Fruit fly (Drosophila melanogaster) whole organism, embryonic: ENCODE measurements around the gene CG14082.

Experiments
- Adf1 ChIP-seq: fragments of 200-800 bp; sonication (Bioruptor generic); IDR thresholded peaks from 2 replicates; pipeline ENCODE4 v1.3.6; 2022; ENCODE audit warnings: missing biosample characterization, missing genetic modification characterization
- Aef1 ChIP-seq: fragments of 200-800 bp; sonication (Bioruptor generic); IDR thresholded peaks from 3 replicates; pipeline ENCODE4 v1.3.6; 2022; ENCODE audit warnings: missing biosample characterization, missing genetic modification characterization
- Bteb2 ChIP-seq: fragments of 200-800 bp; sonication (Bioruptor generic); optimal IDR thresholded peaks from 2 replicates; lab custom pipeline; 2016; ENCODE audit warnings: missing biosample characterization, missing genetic modification characterization
- CG10147 ChIP-seq: fragments of 200-800 bp; sonication (Bioruptor generic); optimal IDR thresholded peaks from 2 replicates; lab custom pipeline; 2019; ENCODE audit warnings: missing biosample characterization, mild to moderate bottlenecking, missing genetic modification characterization, moderate library complexity
- CG1024 ChIP-seq: fragments of 200-800 bp; sonication (Bioruptor generic); IDR thresholded peaks from 2 replicates; pipeline ENCODE4 v1.3.6; 2022; ENCODE audit warnings: missing biosample characterization, missing genetic modification characterization
- CG10431 ChIP-seq: fragments of 200-800 bp; sonication (Bioruptor generic); optimal IDR thresholded peaks from 3 replicates; lab custom pipeline; 2018; ENCODE audit warnings: missing biosample characterization, mild to moderate bottlenecking, missing genetic modification characterization
- CG12104 ChIP-seq: fragments of 200-800 bp; sonication (Bioruptor generic); optimal IDR thresholded peaks from 3 replicates; lab custom pipeline; 2016; ENCODE audit warnings: missing biosample characterization, missing genetic modification characterization
- CG13296 ChIP-seq: fragments of 200-800 bp; sonication (Bioruptor generic); optimal IDR thresholded peaks from 3 replicates; lab custom pipeline; 2018; ENCODE audit warnings: missing biosample characterization, mild to moderate bottlenecking, missing genetic modification characterization
- CG13775 ChIP-seq: fragments of 200-800 bp; sonication (Bioruptor generic); optimal IDR thresholded peaks from 3 replicates; lab custom pipeline; 2017; ENCODE audit warnings: missing biosample characterization, mild to moderate bottlenecking, missing genetic modification characterization
- CG13894 ChIP-seq: fragments of 200-800 bp; sonication (Bioruptor generic); optimal IDR thresholded peaks from 3 replicates; lab custom pipeline; 2018; ENCODE audit warnings: missing biosample characterization, mild to moderate bottlenecking, missing genetic modification characterization, moderate library complexity
- CG15601 ChIP-seq: fragments of 200-800 bp; sonication (Bioruptor generic); optimal IDR thresholded peaks from 3 replicates; lab custom pipeline; 2019; ENCODE audit warnings: missing biosample characterization, mild to moderate bottlenecking, missing genetic modification characterization, moderate library complexity
- CG2129 ChIP-seq: fragments of 200-800 bp; sonication (Bioruptor generic); IDR thresholded peaks from 2 replicates; pipeline ENCODE4 v1.3.6; 2022; ENCODE audit warnings: missing biosample characterization, missing genetic modification characterization; ENCODE audit not compliant: partially characterized antibody
- CG2202 ChIP-seq: fragments of 200-800 bp; sonication (Bioruptor generic); optimal IDR thresholded peaks from 2 replicates; lab custom pipeline; 2018; ENCODE audit warnings: missing biosample characterization, mild to moderate bottlenecking, missing genetic modification characterization
- CG43689 ChIP-seq: fragments of 200-800 bp; sonication (Bioruptor generic); IDR thresholded peaks from 2 replicates; pipeline ENCODE4 v1.3.6; 2022; ENCODE audit warnings: missing biosample characterization, missing genetic modification characterization
- CG4424 ChIP-seq: fragments of 200-800 bp; sonication (Bioruptor generic); optimal IDR thresholded peaks from 3 replicates; lab custom pipeline; 2016; ENCODE audit warnings: missing biosample characterization, missing genetic modification characterization
- CG4617 ChIP-seq: fragments of 200-800 bp; sonication (Bioruptor generic); optimal IDR thresholded peaks from 3 replicates; lab custom pipeline; 2016; ENCODE audit warnings: missing biosample characterization, missing genetic modification characterization, borderline replicate concordance
- CG6683 ChIP-seq: fragments of 200-800 bp; sonication (Bioruptor generic); optimal IDR thresholded peaks from 2 replicates; lab custom pipeline; 2017; ENCODE audit warnings: missing biosample characterization, mild to moderate bottlenecking, missing genetic modification characterization, missing genetic modification reagents
- CG6854 ChIP-seq: fragments of 200-800 bp; sonication (Bioruptor generic); optimal IDR thresholded peaks from 3 replicates; lab custom pipeline; 2017; ENCODE audit warnings: missing biosample characterization, mild to moderate bottlenecking, missing genetic modification characterization
- CG9215 ChIP-seq: fragments of 200-800 bp; sonication (Bioruptor generic); IDR thresholded peaks from 2 replicates; pipeline ENCODE4 v1.3.6; 2022; ENCODE audit warnings: missing biosample characterization, missing genetic modification characterization
- CG9797 ChIP-seq: fragments of 200-800 bp; sonication (Bioruptor generic); optimal IDR thresholded peaks from 3 replicates; lab custom pipeline; 2018; ENCODE audit warnings: missing biosample characterization, mild to moderate bottlenecking, missing genetic modification characterization
- Elba2 ChIP-seq: fragments of 200-800 bp; sonication (Bioruptor generic); optimal IDR thresholded peaks from 3 replicates; lab custom pipeline; 2016; ENCODE audit warnings: missing biosample characterization, missing genetic modification characterization
- Hr3 ChIP-seq: fragments of 200-800 bp; sonication (Bioruptor generic); optimal IDR thresholded peaks from 3 replicates; lab custom pipeline; 2016; ENCODE audit warnings: missing biosample characterization, missing genetic modification characterization
- Kr ChIP-seq: fragments of 200-800 bp; sonication (Bioruptor generic); optimal IDR thresholded peaks from 2 replicates; lab custom pipeline; 2017; ENCODE audit warnings: missing biosample characterization, mild to moderate bottlenecking, missing genetic modification characterization
- Mes4 ChIP-seq: fragments of 200-800 bp; sonication (Bioruptor generic); optimal IDR thresholded peaks from 2 replicates; lab custom pipeline; 2016; ENCODE audit warnings: missing biosample characterization, missing genetic modification characterization
- Xrp1 ChIP-seq: fragments of 200-800 bp; sonication (Bioruptor generic); IDR thresholded peaks from 2 replicates; pipeline ENCODE4 v1.3.6; 2022; ENCODE audit warnings: missing biosample characterization, missing genetic modification characterization
- ase ChIP-seq: fragments of 200-800 bp; sonication (Bioruptor generic); IDR thresholded peaks from 3 replicates; pipeline ENCODE4 v1.3.6; 2022; ENCODE audit warnings: missing biosample characterization, missing genetic modification characterization
- bowl ChIP-seq: fragments of 200-800 bp; sonication (Bioruptor generic); IDR thresholded peaks from 2 replicates; pipeline ENCODE4 v1.3.6; 2022; ENCODE audit warnings: missing biosample characterization, missing genetic modification characterization
- chm ChIP-seq: fragments of 200-800 bp; sonication (Bioruptor generic); IDR thresholded peaks from 2 replicates; pipeline ENCODE4 v1.3.6; 2022; ENCODE audit warnings: missing biosample characterization, missing genetic modification characterization
- dpn ChIP-seq, 2 experiments: fragments of 200-800 bp; sonication (Bioruptor generic); optimal IDR thresholded peaks; 3 replicates each; lab custom pipeline; 2016; ENCODE audit warnings: missing biosample characterization in 2 of 2, missing genetic modification characterization in 2 of 2
- dysf ChIP-seq: fragments of 200-800 bp; sonication (Bioruptor generic); IDR thresholded peaks from 3 replicates; pipeline ENCODE4 v1.3.6; 2022; ENCODE audit warnings: missing biosample characterization, missing genetic modification characterization
- eyg ChIP-seq: fragments of 200-800 bp; sonication (Bioruptor generic); optimal IDR thresholded peaks from 3 replicates; lab custom pipeline; 2016; ENCODE audit warnings: missing biosample characterization, missing genetic modification characterization
- gcm ChIP-seq: fragments of 200-800 bp; sonication (Bioruptor generic); optimal IDR thresholded peaks from 2 replicates; lab custom pipeline; 2019; ENCODE audit warnings: missing biosample characterization, mild to moderate bottlenecking, missing genetic modification characterization, moderate library complexity
- grn ChIP-seq: fragments of 200-800 bp; sonication (Bioruptor generic); optimal IDR thresholded peaks from 3 replicates; lab custom pipeline; 2017; ENCODE audit warnings: missing biosample characterization, missing genetic modification characterization
- kay ChIP-seq: fragments of 200-800 bp; sonication (Bioruptor generic); optimal IDR thresholded peaks from 2 replicates; lab custom pipeline; 2016; ENCODE audit warnings: missing biosample characterization, missing genetic modification characterization
- lbe ChIP-seq: fragments of 200-800 bp; sonication (Bioruptor generic); optimal IDR thresholded peaks from 2 replicates; lab custom pipeline; 2016; ENCODE audit warnings: missing biosample characterization, mild to moderate bottlenecking, missing genetic modification characterization
- lilli ChIP-seq: fragments of 200-800 bp; sonication (Bioruptor generic); optimal IDR thresholded peaks from 3 replicates; lab custom pipeline; 2016; ENCODE audit warnings: missing biosample characterization, missing genetic modification characterization
- lola ChIP-seq, 3 experiments: fragments of >200 bp in 2 of 3; fragments of 200-800 bp in 1 of 3; sonication (Bioruptor generic) in 1 of 3; optimal IDR thresholded peaks; 2 replicates each; lab custom pipeline; 2017 to 2019; ENCODE audit warnings: missing biosample characterization in 3 of 3, missing genetic modification characterization in 3 of 3, mild to moderate bottlenecking in 1 of 3, moderate library complexity in 1 of 3
- nau ChIP-seq: fragments of 200-800 bp; sonication (Bioruptor generic); optimal IDR thresholded peaks from 3 replicates; lab custom pipeline; 2017; ENCODE audit warnings: missing biosample characterization, mild to moderate bottlenecking, missing genetic modification characterization, missing genetic modification reagents
- nmo ChIP-seq: fragments of 200-800 bp; sonication (Bioruptor generic); optimal IDR thresholded peaks from 2 replicates; lab custom pipeline; 2018; ENCODE audit warnings: missing biosample characterization, mild to moderate bottlenecking, missing genetic modification characterization, moderate library complexity
- oc ChIP-seq: fragments of 200-800 bp; sonication (Bioruptor generic); optimal IDR thresholded peaks from 2 replicates; lab custom pipeline; 2018; ENCODE audit warnings: missing biosample characterization, mild to moderate bottlenecking, missing genetic modification characterization, moderate library complexity
- peb ChIP-seq: fragments of 200-800 bp; sonication (Bioruptor generic); IDR thresholded peaks from 2 replicates; pipeline ENCODE4 v1.3.6; 2022; ENCODE audit warnings: missing biosample characterization, missing genetic modification characterization
- psq ChIP-seq: fragments of 200-800 bp; sonication (Bioruptor generic); optimal IDR thresholded peaks from 2 replicates; lab custom pipeline; 2017; ENCODE audit warnings: missing biosample characterization, missing genetic modification characterization
- salm ChIP-seq: fragments of 200-800 bp; sonication (Bioruptor generic); optimal IDR thresholded peaks from 2 replicates; lab custom pipeline; 2018; ENCODE audit warnings: missing biosample characterization, mild to moderate bottlenecking, missing genetic modification characterization
- sens-2 ChIP-seq: fragments of 200-800 bp; sonication (Bioruptor generic); IDR thresholded peaks from 2 replicates; pipeline ENCODE4 v1.3.6; 2022; ENCODE audit warnings: missing biosample characterization, missing genetic modification characterization
- seq ChIP-seq: fragments of 200-800 bp; sonication (Bioruptor generic); IDR thresholded peaks from 2 replicates; pipeline ENCODE4 v1.3.6; 2022; ENCODE audit warnings: missing biosample characterization, missing genetic modification characterization
- sob ChIP-seq: fragments of 200-800 bp; sonication (Bioruptor generic); IDR thresholded peaks from 2 replicates; pipeline ENCODE4 v1.3.6; 2022; ENCODE audit warnings: missing biosample characterization, missing genetic modification characterization
- toy ChIP-seq: fragments of 200-800 bp; sonication (Bioruptor generic); IDR thresholded peaks from 2 replicates; pipeline ENCODE4 v1.3.6; 2022; ENCODE audit warnings: missing biosample characterization, missing genetic modification characterization
- unc-4 ChIP-seq: fragments of 200-800 bp; sonication (Bioruptor generic); IDR thresholded peaks from 2 replicates; pipeline ENCODE4 v1.3.6; 2022; ENCODE audit warnings: missing biosample characterization, missing genetic modification characterization; ENCODE audit not compliant: partially characterized antibody
- unpg ChIP-seq: fragments of 200-800 bp; sonication (Bioruptor generic); optimal IDR thresholded peaks from 3 replicates; lab custom pipeline; 2018; ENCODE audit warnings: missing biosample characterization, mild to moderate bottlenecking, missing genetic modification characterization, moderate library complexity
- zfh1 ChIP-seq: fragments of 200-800 bp; sonication (Bioruptor generic); IDR thresholded peaks from 3 replicates; pipeline ENCODE4 v1.3.6; 2022; ENCODE audit warnings: missing biosample characterization, missing genetic modification characterization

CG14082 gene

dm6 chr3L:19162586-19163310 lies 24.0 kb upstream of the CG14082 start (continued):
- TF ChIP-seq CG6683 (GFP tag; lab: Kevin White, UChicago) (no peak), CG43689 (GFP tag; lab: Robert Waterston, UW) (no peak), CG2129 (no peak), dpn (GFP tag; optimal IDR thresholded peaks at IDR 0.05; lab: Kevin White, UChicago) (peak in 1 of 2 experiments; percentile 22), toy (GFP tag; lab: Robert Waterston, UW) (no peak), ase (GFP tag; lab: Robert Waterston, UW) (no peak), CG9215 (GFP tag; lab: Robert Waterston, UW) (no peak), grn (GFP tag; lab: Kevin White, UChicago) (no peak), Mes4 (GFP tag; lab: Kevin White, UChicago) (no peak), bowl (no peak), kay (GFP tag; lab: Kevin White, UChicago) (peak; percentile 11), CG9797 (no peak), Bteb2 (no peak), CG6854 (GFP tag; lab: Kevin White, UChicago) (no peak), Elba2 (GFP tag; lab: Kevin White, UChicago) (no peak), nmo (GFP tag; lab: Kevin White, UChicago) (peak; percentile 80), gcm (GFP tag; lab: Kevin White, UChicago) (peak; percentile 85), salm (tag; lab: Kevin White, UChicago) (peak; percentile 53), dysf (GFP tag; lab: Robert Waterston, UW) (peak; percentile 41; the same call in 2 of the 3 replicates), psq (GFP tag; lab: Kevin White, UChicago) (no peak), nau (GFP tag; lab: Kevin White, UChicago) (no peak), peb (GFP tag; lab: Robert Waterston, UW) (no peak), CG2202 (tag; lab: Kevin White, UChicago) (peak; percentile 31), eyg (GFP tag; lab: Kevin White, UChicago) (no peak), Hr3 (GFP tag; lab: Kevin White, UChicago) (peak; percentile 43), unpg (GFP tag; lab: Kevin White, UChicago) (peak; percentile 78), CG13775 (GFP tag; lab: Kevin White, UChicago) (peak; percentile 60), CG12104 (GFP tag; lab: Kevin White, UChicago) (peak; percentile 7), lilli (GFP tag; lab: Kevin White, UChicago) (no peak), Kr (no peak), CG13296 (GFP tag; lab: Kevin White, UChicago) (no peak), CG13894 (tag; lab: Kevin White, UChicago) (no peak), lbe (GFP tag; lab: Kevin White, UChicago) (no peak), CG4617 (no peak), sens-2 (GFP tag; lab: Robert Waterston, UW) (no peak), CG4424 (GFP tag; lab: Kevin White, UChicago) (peak; percentile 65), chm (peak; percentile 57; the same call in 1 of the 2 replicates), Aef1 (GFP tag; lab: Robert Waterston, UW) (no peak), CG10147 (GFP tag; lab: Kevin White, UChicago) (peak; percentile 27), unc-4 (GFP tag; lab: Robert Waterston, UW) (no peak), CG1024 (GFP tag; lab: Robert Waterston, UW) (0 out of 2 replicates have a peak, but pooled peaks have one; percentile 23), Xrp1 (GFP tag; lab: Robert Waterston, UW) (peak; percentile 77), Adf1 (no peak), CG10431 (GFP tag; lab: Kevin White, UChicago) (no peak), seq (GFP tag; lab: Robert Waterston, UW) (no peak), zfh1 (peak; percentile 47; the same call in 1 of the 3 replicates), sob (GFP tag; lab: Robert Waterston, UW) (no peak), CG15601 (peak; percentile 75), lola (GFP tag; optimal IDR thresholded peaks at IDR 0.05; lab: Kevin White, UChicago) (peak in 1 of 3 experiments; percentile 85), oc (tag; lab: Kevin White, UChicago) (peak; percentile 24)
